Worm (Caenorhabditis elegans) whole organism, midembryonic: ENCODE measurements around the gene rpl-22.
A peak's percentile ranks its signal among the peaks of the same experiment; 100 is the strongest.

Source experiments
- T22C8.4 ChIP-seq: fragments of 200-800 bp; sonication (Bioruptor generic); IDR thresholded peaks from 2 replicates; pipeline ENCODE4 v1.3.6; 2022; ENCODE audit warnings: missing genetic modification characterization, missing compliant biosample characterization
- cog-1 ChIP-seq: sonication (generic microtip); optimal IDR thresholded peaks from 2 replicates; lab custom pipeline; 2016; ENCODE audit warnings: missing genetic modification characterization, missing compliant biosample characterization
- flt-1 ChIP-seq: fragments of 200-800 bp; sonication (Bioruptor generic); IDR thresholded peaks from 2 replicates; pipeline ENCODE4 v1.3.6; 2022; ENCODE audit warnings: missing genetic modification characterization, missing compliant biosample characterization
- klf-2 ChIP-seq: fragments of 200-800 bp; sonication (Bioruptor generic); conservative IDR thresholded peaks from 2 replicates; pipeline ENCODE4 v1.3.6; 2022; ENCODE audit warnings: missing genetic modification reagents, missing genetic modification characterization, missing compliant biosample characterization
- med-1 ChIP-seq: sonication (generic microtip); optimal IDR thresholded peaks from 2 replicates; lab custom pipeline; 2017; ENCODE audit warnings: missing genetic modification characterization, mild to moderate bottlenecking, missing compliant biosample characterization, antibody characterized with exemption, missing genetic modification reagents; ENCODE audit not compliant: insufficient read depth
- ref-1 ChIP-seq: fragments of 200-800 bp; sonication (Bioruptor generic); conservative IDR thresholded peaks from 2 replicates; pipeline ENCODE4 v1.3.6; 2022; ENCODE audit warnings: missing genetic modification reagents, missing genetic modification characterization, missing compliant biosample characterization
- tab-1 ChIP-seq: fragments of 200-800 bp; sonication (Bioruptor generic); IDR thresholded peaks from 2 replicates; pipeline ENCODE4 v1.3.6; 2022; ENCODE audit warnings: missing genetic modification characterization, missing compliant biosample characterization
- ztf-23 ChIP-seq: fragments of 200-800 bp; sonication (Bioruptor generic); IDR thresholded peaks from 2 replicates; pipeline ENCODE4 v1.3.6; 2022; ENCODE audit warnings: missing genetic modification reagents, missing genetic modification characterization, missing compliant biosample characterization
- ztf-29 ChIP-seq: fragments of 200-800 bp; sonication (Bioruptor generic); IDR thresholded peaks from 2 replicates; pipeline ENCODE4 v1.3.6; 2022; ENCODE audit warnings: missing genetic modification reagents, missing genetic modification characterization, missing compliant biosample characterization

rpl-22 gene

ce11 chrII:5021518-5021917, 33.9 kb upstream of the rpl-22 start:
- TF ChIP-seq med-1 (GFP tag; lab: Kevin White, UChicago): no peak
- no peak for TF ChIP-seq T22C8.4
- no peak for TF ChIP-seq cog-1 (tag; lab: Kevin White, UChicago)
- no peak for TF ChIP-seq ztf-29
- TF ChIP-seq tab-1 (GFP tag; lab: Robert Waterston, UW): no peak
- no peak for TF ChIP-seq ztf-23 (GFP tag; lab: Robert Waterston, UW)
- TF ChIP-seq ref-1 (GFP tag; lab: Robert Waterston, UW): no peak
- TF ChIP-seq klf-2 (GFP tag; lab: Robert Waterston, UW): no peak
- TF ChIP-seq flt-1 (GFP tag; lab: Robert Waterston, UW): no peak

ce11 chrII:5022381-5022855, 33.0 kb upstream of the rpl-22 start, which contains the start of the genes nsy-1 and F59A6.13:
Gene nsy-1 (plus strand): TSS chrII:5022757.
Gene F59A6.13 (plus strand): TSS chrII:5022805.
- TF ChIP-seq flt-1 (GFP tag; lab: Robert Waterston, UW) (no peak), ztf-29 (no peak), med-1 (GFP tag; lab: Kevin White, UChicago) (no peak), ref-1 (GFP tag; lab: Robert Waterston, UW) (no peak), cog-1 (tag; lab: Kevin White, UChicago) (no peak), T22C8.4 (no peak), klf-2 (GFP tag; lab: Robert Waterston, UW) (no peak), tab-1 (GFP tag; lab: Robert Waterston, UW) (no peak), ztf-23 (GFP tag; lab: Robert Waterston, UW) (no peak)

- TF ChIP-seq ztf-29: no peak
- TF ChIP-seq med-1 (GFP tag; lab: Kevin White, UChicago): no peak
These were observed 27.5 kb upstream of the rpl-22 start for ce11 chrII:5027952-5028351.

ce11 chrII:5031612-5032011, 23.8 kb upstream of the rpl-22 start, which contains the start of gene wdr-83:
Gene wdr-83 (minus strand): TSS chrII:5031712.
- no peak for TF ChIP-seq tab-1 (GFP tag; lab: Robert Waterston, UW)
- no peak for TF ChIP-seq ztf-29
- TF ChIP-seq cog-1 (tag; lab: Kevin White, UChicago): no peak
- TF ChIP-seq ztf-23 (GFP tag; lab: Robert Waterston, UW): no peak
- TF ChIP-seq med-1 (GFP tag; lab: Kevin White, UChicago): no peak
- TF ChIP-seq ref-1 (GFP tag; lab: Robert Waterston, UW): no peak
- TF ChIP-seq flt-1 (GFP tag; lab: Robert Waterston, UW): no peak
- no peak for TF ChIP-seq klf-2 (GFP tag; lab: Robert Waterston, UW)
- TF ChIP-seq T22C8.4: no peak

- TF ChIP-seq cog-1 (tag; lab: Kevin White, UChicago) (peak; percentile 95), flt-1 (GFP tag; lab: Robert Waterston, UW) (peak; percentile 97), med-1 (GFP tag; lab: Kevin White, UChicago) (peak; percentile 74), tab-1 (GFP tag; lab: Robert Waterston, UW) (peak; percentile 97), klf-2 (GFP tag; lab: Robert Waterston, UW) (peak; percentile 89), ref-1 (GFP tag; lab: Robert Waterston, UW) (peak; percentile 93), ztf-29 (peak; percentile 99), T22C8.4 (peak; percentile 95), ztf-23 (GFP tag; lab: Robert Waterston, UW) (peak; percentile 93)
These were observed 22.7 kb upstream of the rpl-22 start for ce11 chrII:5032669-5033068.

ce11 chrII:5033935-5034334, 21.5 kb upstream of the rpl-22 start, which contains the start of gene F33G12.3:
Gene F33G12.3 (minus strand): TSS chrII:5034035.
- TF ChIP-seq klf-2 (GFP tag; lab: Robert Waterston, UW) (no peak), med-1 (GFP tag; lab: Kevin White, UChicago) (no peak), T22C8.4 (no peak), ztf-29 (no peak), tab-1 (GFP tag; lab: Robert Waterston, UW) (no peak), flt-1 (GFP tag; lab: Robert Waterston, UW) (no peak), ref-1 (GFP tag; lab: Robert Waterston, UW) (no peak), ztf-23 (GFP tag; lab: Robert Waterston, UW) (no peak), cog-1 (tag; lab: Kevin White, UChicago) (no peak)

ce11 chrII:5036128-5036527, 19.3 kb upstream of the rpl-22 start, which contains the start of gene lrr-1:
Gene lrr-1 (minus strand): TSS chrII:5036439.
- TF ChIP-seq T22C8.4: no peak
- TF ChIP-seq tab-1 (GFP tag; lab: Robert Waterston, UW): no peak
- no peak for TF ChIP-seq ref-1 (GFP tag; lab: Robert Waterston, UW)
- no peak for TF ChIP-seq cog-1 (tag; lab: Kevin White, UChicago)
- TF ChIP-seq ztf-29: no peak
- no peak for TF ChIP-seq flt-1 (GFP tag; lab: Robert Waterston, UW)
- TF ChIP-seq med-1 (GFP tag; lab: Kevin White, UChicago): no peak
- TF ChIP-seq klf-2 (GFP tag; lab: Robert Waterston, UW): no peak
- TF ChIP-seq ztf-23 (GFP tag; lab: Robert Waterston, UW): no peak

- TF ChIP-seq cog-1 (tag; lab: Kevin White, UChicago) (no peak), med-1 (GFP tag; lab: Kevin White, UChicago) (no peak), ref-1 (GFP tag; lab: Robert Waterston, UW) (no peak), klf-2 (GFP tag; lab: Robert Waterston, UW) (no peak), ztf-23 (GFP tag; lab: Robert Waterston, UW) (no peak), T22C8.4 (no peak), tab-1 (GFP tag; lab: Robert Waterston, UW) (no peak), ztf-29 (no peak), flt-1 (GFP tag; lab: Robert Waterston, UW) (no peak)
These were observed 15.5 kb upstream of the rpl-22 start, which contains the start of gene golg-2 for ce11 chrII:5039912-5040311. Gene golg-2 (minus strand): TSS chrII:5040091.

- TF ChIP-seq T22C8.4 (no peak), cog-1 (tag; lab: Kevin White, UChicago) (no peak), ztf-29 (no peak), tab-1 (GFP tag; lab: Robert Waterston, UW) (no peak), ref-1 (GFP tag; lab: Robert Waterston, UW) (no peak), flt-1 (GFP tag; lab: Robert Waterston, UW) (no peak), klf-2 (GFP tag; lab: Robert Waterston, UW) (no peak), ztf-23 (GFP tag; lab: Robert Waterston, UW) (no peak), med-1 (GFP tag; lab: Kevin White, UChicago) (no peak)
These were observed 14.7 kb upstream of the rpl-22 start, which contains the start of gene F33G12.7 for ce11 chrII:5040631-5041156. Gene F33G12.7 (minus strand): TSS chrII:5040681.
